Worm (Caenorhabditis elegans): ENCODE data around the gene vap-2.

DNA sequence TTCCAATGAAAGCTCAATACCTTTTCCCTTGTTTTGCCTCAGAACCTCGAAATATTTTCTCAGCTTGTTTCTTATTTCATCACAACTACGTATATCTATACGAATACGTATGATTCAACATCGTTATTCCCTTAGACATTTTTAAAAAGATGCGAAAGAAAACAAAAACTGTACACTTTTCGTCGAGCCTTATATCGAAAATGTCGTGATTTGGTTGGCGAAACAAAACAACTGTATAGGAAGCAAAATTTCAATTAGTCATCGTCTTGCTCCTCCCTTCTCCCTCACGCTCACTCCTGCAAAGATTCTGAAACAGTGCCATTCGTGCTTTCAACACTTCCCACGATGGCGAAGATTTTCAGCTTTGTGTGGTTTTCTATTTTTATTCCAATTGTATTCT is 5.1 kb downstream of the vap-2 start, which contains the start of gene ttr-14:
- no peak for TF ChIP-seq pqm-1 (tag; optimal IDR thresholded peaks at IDR 0.05)
- no peak for TF ChIP-seq nhr-237 (tag; optimal IDR thresholded peaks at IDR 0.05)
- TF ChIP-seq ztf-11 (tag; optimal IDR thresholded peaks at IDR 0.05): no peak
- TF ChIP-seq fos-1 (tag; optimal IDR thresholded peaks at IDR 0.05): no peak
- TF ChIP-seq nhr-28 (tag; optimal IDR thresholded peaks at IDR 0.05): no peak
- no peak for TF ChIP-seq mml-1 (tag; optimal IDR thresholded peaks at IDR 0.05)
- TF ChIP-seq mdl-1 (tag; optimal IDR thresholded peaks at IDR 0.05): no peak
- TF ChIP-seq tbx-2 (tag; optimal IDR thresholded peaks at IDR 0.05): no peak

Measured in whole organism, L3 larva.